Fruit fly (Drosophila melanogaster) whole organism, prepupa: ENCODE data around the gene LysRS.
A peak's percentile ranks its signal among the peaks of the same experiment; 100 is the strongest.

Experiments used
- CG10669 ChIP-seq: fragments of 200-800 bp; sonication (Bioruptor generic); optimal IDR thresholded peaks from 3 replicates; lab custom pipeline; 2018; ENCODE audit warnings: missing biosample characterization, mild to moderate bottlenecking, missing genetic modification characterization, moderate library complexity
- CG11294 ChIP-seq: fragments of 200-800 bp; sonication (Bioruptor generic); IDR thresholded peaks from 2 replicates; pipeline ENCODE4 v1.3.6; 2022; ENCODE audit warnings: missing biosample characterization, missing genetic modification characterization
- CG11762 ChIP-seq: fragments of 200-800 bp; sonication (Bioruptor generic); optimal IDR thresholded peaks from 3 replicates; lab custom pipeline; 2016; ENCODE audit warnings: missing biosample characterization, missing genetic modification characterization; ENCODE audit not compliant: insufficient read depth
- CG11902 ChIP-seq: fragments of 200-800 bp; sonication (Bioruptor generic); optimal IDR thresholded peaks from 3 replicates; lab custom pipeline; 2016; ENCODE audit warnings: missing biosample characterization, missing genetic modification characterization
- CG15336 ChIP-seq: fragments of 200-800 bp; sonication (Bioruptor generic); IDR thresholded peaks from 2 replicates; pipeline ENCODE4 v1.3.6; 2022; ENCODE audit warnings: missing biosample characterization, missing genetic modification characterization
- CG1621 ChIP-seq: fragments of 200-800 bp; sonication (Bioruptor generic); optimal IDR thresholded peaks from 3 replicates; lab custom pipeline; 2018; ENCODE audit warnings: missing biosample characterization, mild to moderate bottlenecking, missing genetic modification characterization
- CG3032 ChIP-seq: fragments of 200-800 bp; optimal IDR thresholded peaks from 2 replicates; lab custom pipeline; 2019; ENCODE audit warnings: missing biosample characterization, mild to moderate bottlenecking, missing genetic modification characterization, moderate library complexity
- CG32006 ChIP-seq: fragments of 200-800 bp; sonication (Bioruptor generic); optimal IDR thresholded peaks from 3 replicates; lab custom pipeline; 2017; ENCODE audit warnings: missing biosample characterization, mild to moderate bottlenecking, missing genetic modification characterization
- CG34406 ChIP-seq: fragments of 200-800 bp; sonication (Bioruptor generic); optimal IDR thresholded peaks from 3 replicates; lab custom pipeline; 2016; ENCODE audit warnings: missing biosample characterization, missing genetic modification characterization
- CG3919 ChIP-seq: fragments of 200-800 bp; sonication (Bioruptor generic); optimal IDR thresholded peaks from 3 replicates; lab custom pipeline; 2016; ENCODE audit warnings: missing biosample characterization, missing genetic modification characterization
- CG6163 ChIP-seq: fragments of 200-800 bp; sonication (Bioruptor generic); IDR thresholded peaks from 3 replicates; pipeline ENCODE4 v1.3.6; 2022; ENCODE audit warnings: missing biosample characterization, missing genetic modification characterization
- CG6276 ChIP-seq: fragments of 200-800 bp; sonication (Bioruptor generic); optimal IDR thresholded peaks from 2 replicates; lab custom pipeline; 2017; ENCODE audit warnings: missing biosample characterization, mild to moderate bottlenecking, missing genetic modification characterization
- CG6792 ChIP-seq: fragments of 200-800 bp; sonication (Bioruptor generic); optimal IDR thresholded peaks from 3 replicates; lab custom pipeline; 2016; ENCODE audit warnings: missing biosample characterization, missing genetic modification characterization
- CG6808 ChIP-seq: fragments of 200-800 bp; sonication (Bioruptor generic); optimal IDR thresholded peaks from 3 replicates; lab custom pipeline; 2017; ENCODE audit warnings: missing biosample characterization, missing genetic modification characterization, mild to moderate bottlenecking, moderate library complexity, missing genetic modification reagents
- CG6854 ChIP-seq: fragments of 200-800 bp; sonication (Bioruptor generic); optimal IDR thresholded peaks from 2 replicates; lab custom pipeline; 2017; ENCODE audit warnings: missing biosample characterization, mild to moderate bottlenecking, missing genetic modification characterization
- CG7368 ChIP-seq: fragments of 200-800 bp; sonication (Bioruptor generic); optimal IDR thresholded peaks from 3 replicates; lab custom pipeline; 2016; ENCODE audit warnings: missing biosample characterization, missing genetic modification characterization
- CG8119 ChIP-seq: fragments of 200-800 bp; sonication (Bioruptor generic); IDR thresholded peaks from 3 replicates; pipeline ENCODE4 v1.3.6; 2022; ENCODE audit warnings: missing biosample characterization, missing genetic modification characterization
- CG8319 ChIP-seq: fragments of 200-800 bp; sonication (Bioruptor generic); optimal IDR thresholded peaks from 3 replicates; lab custom pipeline; 2016; ENCODE audit warnings: missing biosample characterization, missing genetic modification characterization
- CG8632 ChIP-seq: fragments of 200-800 bp; sonication (Bioruptor generic); optimal IDR thresholded peaks from 3 replicates; lab custom pipeline; 2016; ENCODE audit warnings: missing biosample characterization, missing genetic modification characterization
- CG9139 ChIP-seq: fragments of 200-800 bp; sonication (Bioruptor generic); optimal IDR thresholded peaks from 3 replicates; lab custom pipeline; 2017; ENCODE audit warnings: missing biosample characterization, mild to moderate bottlenecking, missing genetic modification characterization
- Eip75B ChIP-seq: fragments of 200-800 bp; sonication (Bioruptor generic); optimal IDR thresholded peaks from 3 replicates; lab custom pipeline; 2016; ENCODE audit warnings: missing biosample characterization, missing genetic modification characterization
- Eip78C ChIP-seq: fragments of 200-800 bp; sonication (Bioruptor generic); peaks from one replicate; lab custom pipeline; 2016; ENCODE audit warnings: missing biosample characterization, missing genetic modification characterization
- Eip93F ChIP-seq: fragments of 200-800 bp; sonication (Bioruptor generic); optimal IDR thresholded peaks from 2 replicates; lab custom pipeline; 2016; ENCODE audit warnings: missing biosample characterization, mild to moderate bottlenecking, missing genetic modification characterization
- Ets21C ChIP-seq: fragments of 200-800 bp; sonication (Bioruptor generic); optimal IDR thresholded peaks from 3 replicates; lab custom pipeline; 2016; ENCODE audit warnings: missing biosample characterization, missing genetic modification characterization
- Ets96B ChIP-seq: fragments of 200-800 bp; optimal IDR thresholded peaks from 2 replicates; lab custom pipeline; 2019; ENCODE audit warnings: missing biosample characterization, mild to moderate bottlenecking, missing genetic modification characterization, moderate library complexity
- Hr38 ChIP-seq: sonication (Bioruptor generic); optimal IDR thresholded peaks from 2 replicates; lab custom pipeline; 2016; ENCODE audit warnings: missing biosample characterization, missing genetic modification characterization
- Hr4 ChIP-seq: fragments of 200-800 bp; sonication (Bioruptor generic); optimal IDR thresholded peaks from 3 replicates; lab custom pipeline; 2016; ENCODE audit warnings: missing biosample characterization, missing genetic modification characterization
- Lpt ChIP-seq: fragments of 200-800 bp; sonication (Bioruptor generic); optimal IDR thresholded peaks from 3 replicates; lab custom pipeline; 2016; ENCODE audit warnings: missing biosample characterization, missing genetic modification characterization
- Met ChIP-seq: fragments of 200-800 bp; sonication (Bioruptor generic); optimal IDR thresholded peaks from 3 replicates; lab custom pipeline; 2016; ENCODE audit warnings: missing biosample characterization, missing genetic modification characterization
- OdsH ChIP-seq: fragments of 200-800 bp; sonication (Bioruptor generic); optimal IDR thresholded peaks from 3 replicates; lab custom pipeline; 2016; ENCODE audit warnings: missing biosample characterization, missing genetic modification characterization
- Smox ChIP-seq: fragments of 200-800 bp; sonication (Bioruptor generic); optimal IDR thresholded peaks from 3 replicates; lab custom pipeline; 2016; ENCODE audit warnings: missing biosample characterization, missing genetic modification characterization
- Sox14 ChIP-seq: fragments of 200-800 bp; sonication (Bioruptor generic); optimal IDR thresholded peaks from 3 replicates; lab custom pipeline; 2016; ENCODE audit warnings: missing biosample characterization, missing genetic modification characterization
- acj6 ChIP-seq: fragments of 200-800 bp; sonication (Bioruptor generic); optimal IDR thresholded peaks from 3 replicates; lab custom pipeline; 2016; ENCODE audit warnings: missing biosample characterization, missing genetic modification characterization
- cyc ChIP-seq: fragments of 200-800 bp; sonication (Bioruptor generic); optimal IDR thresholded peaks from 3 replicates; lab custom pipeline; 2016; ENCODE audit warnings: missing biosample characterization, missing genetic modification characterization
- dac ChIP-seq: fragments of 200-800 bp; sonication (Bioruptor generic); optimal IDR thresholded peaks from 2 replicates; lab custom pipeline; 2017; ENCODE audit warnings: missing biosample characterization, mild to moderate bottlenecking, missing genetic modification characterization
- eg ChIP-seq: fragments of 200-800 bp; sonication (Bioruptor generic); IDR thresholded peaks from 3 replicates; pipeline ENCODE4 v1.3.6; 2022; ENCODE audit warnings: missing biosample characterization, missing genetic modification characterization
- esn ChIP-seq: fragments of 200-800 bp; sonication (Bioruptor generic); optimal IDR thresholded peaks from 2 replicates; lab custom pipeline; 2016; ENCODE audit warnings: missing biosample characterization, mild to moderate bottlenecking, missing genetic modification characterization, moderate library complexity
- fkh ChIP-seq: fragments of 200-800 bp; sonication (Bioruptor generic); optimal IDR thresholded peaks from 3 replicates; lab custom pipeline; 2017; ENCODE audit warnings: missing biosample characterization, mild to moderate bottlenecking, missing genetic modification characterization, moderate library complexity
- lz ChIP-seq: fragments of 200-800 bp; sonication (Bioruptor generic); optimal IDR thresholded peaks from 3 replicates; lab custom pipeline; 2016; ENCODE audit warnings: missing biosample characterization, missing genetic modification characterization
- salr ChIP-seq, 2 experiments: fragments of 200-800 bp; sonication (Bioruptor generic); optimal IDR thresholded peaks; 3 replicates each; lab custom pipeline; 2016 to 2018; ENCODE audit warnings: missing biosample characterization in 2 of 2, missing genetic modification characterization in 2 of 2, mild to moderate bottlenecking in 1 of 2
- spab ChIP-seq: fragments of 200-800 bp; sonication (Bioruptor generic); optimal IDR thresholded peaks from 2 replicates; lab custom pipeline; 2017; ENCODE audit warnings: missing biosample characterization, mild to moderate bottlenecking, missing genetic modification characterization, missing genetic modification reagents
- svp ChIP-seq: fragments of 200-800 bp; sonication (Bioruptor generic); peaks from one replicate; lab custom pipeline; 2016; ENCODE audit warnings: missing biosample characterization, missing genetic modification characterization
- topi ChIP-seq: fragments of 200-800 bp; sonication (Bioruptor generic); optimal IDR thresholded peaks from 3 replicates; lab custom pipeline; 2016; ENCODE audit warnings: missing biosample characterization, missing genetic modification characterization
- vri ChIP-seq: fragments of 200-800 bp; sonication (Bioruptor generic); optimal IDR thresholded peaks from 3 replicates; lab custom pipeline; 2016; ENCODE audit warnings: missing biosample characterization, mild to moderate bottlenecking, missing genetic modification characterization

Gene LysRS

dm6 chrX:9579918-9580521, 28.7 kb downstream of the LysRS start, which contains the start of gene LPCAT (continued):
- no peak for TF ChIP-seq CG34406 (GFP tag; lab: Kevin White, UChicago)
- peak; percentile 2 for TF ChIP-seq vri (GFP tag; lab: Kevin White, UChicago)
- TF ChIP-seq Sox14 (GFP tag; lab: Kevin White, UChicago), result peak; percentile 26
- TF ChIP-seq CG11902 (GFP tag; lab: Kevin White, UChicago), result peak; percentile 70
- peak; percentile 48 for TF ChIP-seq Met (GFP tag; lab: Kevin White, UChicago)
- TF ChIP-seq CG6276 (GFP tag; lab: Kevin White, UChicago), result no peak
- no peak for TF ChIP-seq Hr38
- no peak for TF ChIP-seq CG7368 (GFP tag; lab: Kevin White, UChicago)
- peak; percentile 41 for TF ChIP-seq Ets21C (GFP tag; lab: Kevin White, UChicago)
- TF ChIP-seq Eip75B (GFP tag; lab: Kevin White, UChicago), result peak; percentile 50
- no peak for TF ChIP-seq spab (GFP tag; lab: Kevin White, UChicago)
- no peak for TF ChIP-seq Eip93F (GFP tag; lab: Kevin White, UChicago)
- TF ChIP-seq Hr4 (GFP tag; lab: Kevin White, UChicago), result peak; percentile 53
- TF ChIP-seq CG6854 (GFP tag; lab: Kevin White, UChicago), result no peak
- TF ChIP-seq CG15336 (GFP tag; lab: Robert Waterston, UW), result 0 out of 2 replicates have a peak, but pooled peaks have one; percentile 41
- TF ChIP-seq fkh (GFP tag; lab: Kevin White, UChicago), result no peak
- TF ChIP-seq lz (GFP tag; lab: Kevin White, UChicago), result peak; percentile 73
- TF ChIP-seq CG1621 (tag; lab: Kevin White, UChicago), result no peak
- peak; percentile 26 for TF ChIP-seq CG6808
- peak; percentile 48 for TF ChIP-seq Ets96B (tag; lab: Kevin White, UChicago)
- peak; percentile 30; the same call in 1 of the 2 replicates for TF ChIP-seq CG11294 (GFP tag; lab: Robert Waterston, UW)
- peak; percentile 82 for TF ChIP-seq svp
- peak; percentile 23 for TF ChIP-seq Smox (GFP tag; lab: Kevin White, UChicago)
- peak; percentile 92 for TF ChIP-seq Eip78C (GFP tag; lab: Kevin White, UChicago)
- peak in 1 of 2 experiments; percentile 0 for TF ChIP-seq salr (GFP tag; optimal IDR thresholded peaks at IDR 0.05; lab: Kevin White, UChicago)
- TF ChIP-seq CG3032 (tag; lab: Kevin White, UChicago), result peak; percentile 39
- peak; percentile 86 for TF ChIP-seq cyc (GFP tag; lab: Kevin White, UChicago)
- no peak for TF ChIP-seq CG32006 (GFP tag; lab: Kevin White, UChicago)
- TF ChIP-seq dac (GFP tag; lab: Kevin White, UChicago), result no peak

- TF ChIP-seq CG1621 (tag; lab: Kevin White, UChicago), result peak; percentile 99
- peak; percentile 99 for TF ChIP-seq Lpt (GFP tag; lab: Kevin White, UChicago)
- peak; percentile 98 for TF ChIP-seq spab (GFP tag; lab: Kevin White, UChicago)
- peak; percentile 98 for TF ChIP-seq CG11762 (GFP tag; lab: Kevin White, UChicago)
- TF ChIP-seq CG6854 (GFP tag; lab: Kevin White, UChicago), result peak; percentile 99
- TF ChIP-seq Met (GFP tag; lab: Kevin White, UChicago), result peak; percentile 100
- TF ChIP-seq Smox (GFP tag; lab: Kevin White, UChicago), result peak; percentile 99
- peak; percentile 98 for TF ChIP-seq CG15336 (GFP tag; lab: Robert Waterston, UW)
- peak; percentile 76 for TF ChIP-seq fkh (GFP tag; lab: Kevin White, UChicago)
- peak; percentile 99 for TF ChIP-seq OdsH
- TF ChIP-seq CG8319, result peak; percentile 99
- peak; percentile 99 for TF ChIP-seq CG3919 (GFP tag; lab: Kevin White, UChicago)
- peak; percentile 100 for TF ChIP-seq topi
- peak; percentile 99 for TF ChIP-seq CG8632
- peak; percentile 99 for TF ChIP-seq CG6163 (GFP tag; lab: Robert Waterston, UW)
- peak; percentile 100 for TF ChIP-seq cyc (GFP tag; lab: Kevin White, UChicago)
- TF ChIP-seq CG6276 (GFP tag; lab: Kevin White, UChicago), result peak; percentile 98
- TF ChIP-seq CG9139 (GFP tag; lab: Kevin White, UChicago), result peak; percentile 98
- peak; percentile 99 for TF ChIP-seq Ets21C (GFP tag; lab: Kevin White, UChicago)
- peak; percentile 97 for TF ChIP-seq Hr4 (GFP tag; lab: Kevin White, UChicago)
- TF ChIP-seq acj6 (GFP tag; lab: Kevin White, UChicago), result peak; percentile 99
- peak; percentile 99 for TF ChIP-seq vri (GFP tag; lab: Kevin White, UChicago)
- TF ChIP-seq CG6792, result peak; percentile 99
- TF ChIP-seq eg (GFP tag; lab: Robert Waterston, UW), result peak; percentile 99
- TF ChIP-seq svp, result peak; percentile 100
- peak; percentile 99 for TF ChIP-seq CG10669 (GFP tag; lab: Kevin White, UChicago)
- peak; percentile 98 for TF ChIP-seq CG8119 (GFP tag; lab: Robert Waterston, UW)
- peak; percentile 83 for TF ChIP-seq Hr38
- peak; percentile 99 for TF ChIP-seq CG7368 (GFP tag; lab: Kevin White, UChicago)
- peak; percentile 98 for TF ChIP-seq Ets96B (tag; lab: Kevin White, UChicago)
- peak; percentile 100 for TF ChIP-seq esn (GFP tag; lab: Kevin White, UChicago)
Observed at dm6 chrX:9578696-9579509, 29.8 kb downstream of the LysRS start.
